Worm (Caenorhabditis elegans): Measurements from ENCODE around the gene cnc-5.

The cnc-5 gene

DNA sequence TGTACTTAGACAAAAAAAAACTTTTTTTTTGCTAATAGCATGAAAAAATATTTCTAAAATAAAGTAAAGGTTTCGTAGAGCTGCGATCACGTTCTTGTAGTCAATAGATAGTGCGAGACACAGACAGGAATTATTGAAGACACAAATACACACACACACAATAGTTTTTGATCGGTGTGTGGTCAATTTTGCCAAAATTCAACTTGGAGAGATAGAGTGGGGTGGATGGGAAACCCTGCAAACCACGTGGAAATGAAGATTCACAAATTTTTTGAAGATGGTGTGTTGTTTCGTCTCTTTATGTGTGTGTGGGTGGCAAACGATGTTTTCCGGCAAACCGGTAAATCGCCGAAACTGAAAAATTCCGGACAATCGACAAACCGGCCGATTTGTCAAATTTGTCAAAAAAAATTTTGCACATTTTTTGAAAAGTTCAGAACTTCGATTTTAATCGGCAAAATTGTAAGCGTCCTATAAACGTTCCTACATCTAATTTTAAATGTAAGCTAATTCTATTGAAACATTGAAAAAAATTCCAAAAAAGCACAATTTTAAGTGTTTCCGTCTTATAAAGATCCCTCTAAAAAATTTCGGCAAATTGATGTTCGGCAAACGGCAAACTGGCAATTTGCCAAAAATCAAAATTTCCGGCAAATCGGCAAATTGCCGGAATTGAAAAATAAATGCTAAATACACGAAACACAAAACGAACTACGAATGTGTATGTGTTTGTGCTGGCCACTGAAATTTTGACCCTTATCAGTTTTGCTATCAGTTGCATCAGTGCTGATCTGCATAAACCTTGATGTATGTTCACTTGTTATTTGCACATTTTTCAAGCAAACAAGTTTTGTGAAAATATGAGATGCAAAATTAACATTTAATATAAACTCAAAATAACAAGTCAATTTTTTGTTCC is 12.4 kb upstream of the cnc-5 start:
- TF ChIP-seq ref-1 (GFP tag; conservative IDR thresholded peaks at IDR 0.05) (no peak), cog-1 (tag; optimal IDR thresholded peaks at IDR 0.05) (no peak), tab-1 (GFP tag; IDR thresholded peaks at IDR 0.05) (no peak), T22C8.4 (GFP tag; IDR thresholded peaks at IDR 0.05) (no peak), flt-1 (GFP tag; IDR thresholded peaks at IDR 0.05) (no peak)

DNA sequence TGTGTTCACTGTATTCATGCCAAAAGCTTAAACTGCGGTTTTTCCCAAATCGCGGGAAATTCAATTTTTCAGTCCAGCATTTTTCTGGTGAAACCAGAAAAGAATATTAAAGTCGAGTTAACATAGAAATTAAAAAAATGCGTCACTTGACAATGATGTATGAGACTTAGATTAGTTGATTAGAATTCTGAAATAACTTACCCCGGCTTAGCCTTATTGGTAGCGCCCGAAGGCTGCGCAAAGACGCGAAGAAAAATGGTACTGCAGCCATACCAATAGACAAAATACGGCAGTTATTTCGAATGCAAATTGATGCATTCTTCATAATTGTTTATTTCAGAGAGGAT is 11.8 kb upstream of the cnc-5 start:
- TF ChIP-seq cog-1 (tag; optimal IDR thresholded peaks at IDR 0.05) = no peak
- TF ChIP-seq T22C8.4 (GFP tag; IDR thresholded peaks at IDR 0.05) = no peak
- no peak for TF ChIP-seq ref-1 (GFP tag; conservative IDR thresholded peaks at IDR 0.05)
- no peak for TF ChIP-seq klf-2 (GFP tag; conservative IDR thresholded peaks at IDR 0.05)
- TF ChIP-seq ztf-23 (GFP tag; IDR thresholded peaks at IDR 0.05) = no peak
- no peak for TF ChIP-seq med-1 (GFP tag; optimal IDR thresholded peaks at IDR 0.05; ENCODE audit: insufficient read depth)
- no peak for TF ChIP-seq tab-1 (GFP tag; IDR thresholded peaks at IDR 0.05)
- no peak for TF ChIP-seq flt-1 (GFP tag; IDR thresholded peaks at IDR 0.05)
- TF ChIP-seq ztf-29 (GFP tag; IDR thresholded peaks at IDR 0.05) = no peak

DNA sequence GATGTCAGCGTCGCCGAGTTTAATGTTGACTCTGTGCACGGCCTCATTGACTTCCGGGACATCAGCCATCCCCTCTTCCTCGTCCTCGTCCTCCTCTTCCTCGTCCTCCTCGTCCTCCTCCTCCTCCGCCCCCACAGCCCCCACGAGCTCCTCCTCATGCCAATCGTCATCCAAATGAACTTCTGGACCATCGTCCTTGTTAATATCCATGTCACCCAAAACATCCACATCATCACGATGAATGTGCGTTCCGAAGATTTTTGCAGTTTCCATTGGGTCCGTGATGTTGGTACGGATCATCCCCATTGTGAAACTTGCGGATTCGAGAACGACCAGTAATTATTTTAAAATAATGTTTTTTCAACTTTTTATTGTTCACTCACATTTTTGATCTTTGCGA is 10.8 kb upstream of the cnc-5 start:
- TF ChIP-seq cog-1 (tag; optimal IDR thresholded peaks at IDR 0.05) (no peak), ztf-29 (GFP tag; IDR thresholded peaks at IDR 0.05) (no peak), ztf-23 (GFP tag; IDR thresholded peaks at IDR 0.05) (no peak), med-1 (GFP tag; optimal IDR thresholded peaks at IDR 0.05; ENCODE audit: insufficient read depth) (no peak), T22C8.4 (GFP tag; IDR thresholded peaks at IDR 0.05) (no peak), klf-2 (GFP tag; conservative IDR thresholded peaks at IDR 0.05) (no peak), flt-1 (GFP tag; IDR thresholded peaks at IDR 0.05) (no peak), ref-1 (GFP tag; conservative IDR thresholded peaks at IDR 0.05) (no peak), tab-1 (GFP tag; IDR thresholded peaks at IDR 0.05) (no peak)

DNA sequence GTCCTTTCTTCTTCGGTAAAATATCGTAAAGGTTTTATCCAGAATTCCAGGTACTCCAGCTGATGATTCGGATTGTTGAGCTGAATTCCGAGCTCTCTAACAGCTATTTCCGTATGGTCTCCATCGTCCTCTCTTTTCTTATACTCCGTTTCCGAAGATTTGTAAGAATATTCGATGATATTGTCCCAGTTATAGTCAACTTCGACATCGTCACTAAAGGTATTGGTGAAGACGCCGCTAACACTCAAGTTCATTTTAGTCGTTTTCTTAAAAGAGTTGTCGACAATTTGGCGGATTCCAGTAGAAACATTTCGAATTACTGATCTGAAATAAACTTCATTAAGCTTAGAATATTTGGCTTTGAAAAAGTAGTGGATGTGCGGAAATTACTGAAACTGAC is 10.1 kb upstream of the cnc-5 start:
- TF ChIP-seq med-1 (GFP tag; optimal IDR thresholded peaks at IDR 0.05; ENCODE audit: insufficient read depth) = no peak
- no peak for TF ChIP-seq tab-1 (GFP tag; IDR thresholded peaks at IDR 0.05)
- TF ChIP-seq ztf-23 (GFP tag; IDR thresholded peaks at IDR 0.05) = no peak
- TF ChIP-seq flt-1 (GFP tag; IDR thresholded peaks at IDR 0.05) = no peak
- no peak for TF ChIP-seq klf-2 (GFP tag; conservative IDR thresholded peaks at IDR 0.05)
- no peak for TF ChIP-seq cog-1 (tag; optimal IDR thresholded peaks at IDR 0.05)
- no peak for TF ChIP-seq T22C8.4 (GFP tag; IDR thresholded peaks at IDR 0.05)
- no peak for TF ChIP-seq ref-1 (GFP tag; conservative IDR thresholded peaks at IDR 0.05)
- TF ChIP-seq ztf-29 (GFP tag; IDR thresholded peaks at IDR 0.05) = no peak

DNA sequence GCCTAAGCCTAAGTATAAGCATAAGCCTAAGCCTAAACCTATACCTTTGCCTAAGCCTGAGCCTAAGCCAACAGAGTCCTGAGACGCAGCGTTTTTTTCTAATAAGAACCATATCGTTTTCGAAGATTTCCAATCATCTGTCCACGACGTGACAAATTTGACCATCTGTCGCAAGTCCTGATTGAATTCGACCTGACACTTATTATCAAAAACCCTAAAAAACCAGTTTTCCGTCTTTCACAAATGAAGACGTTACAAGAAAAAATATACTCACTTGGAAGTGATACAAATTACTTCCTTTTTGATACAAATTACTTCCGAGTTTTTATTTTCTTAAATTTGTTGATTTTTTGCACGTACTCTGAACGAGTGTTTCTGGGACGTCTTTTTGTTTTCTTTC is 7.0 kb upstream of the cnc-5 start:
- TF ChIP-seq ztf-23 (GFP tag; IDR thresholded peaks at IDR 0.05) (no peak), klf-2 (GFP tag; conservative IDR thresholded peaks at IDR 0.05) (no peak), med-1 (GFP tag; optimal IDR thresholded peaks at IDR 0.05; ENCODE audit: insufficient read depth) (no peak), T22C8.4 (GFP tag; IDR thresholded peaks at IDR 0.05) (no peak), tab-1 (GFP tag; IDR thresholded peaks at IDR 0.05) (no peak), ztf-29 (GFP tag; IDR thresholded peaks at IDR 0.05) (no peak), ref-1 (GFP tag; conservative IDR thresholded peaks at IDR 0.05) (no peak), cog-1 (tag; optimal IDR thresholded peaks at IDR 0.05) (no peak), flt-1 (GFP tag; IDR thresholded peaks at IDR 0.05) (no peak)

DNA sequence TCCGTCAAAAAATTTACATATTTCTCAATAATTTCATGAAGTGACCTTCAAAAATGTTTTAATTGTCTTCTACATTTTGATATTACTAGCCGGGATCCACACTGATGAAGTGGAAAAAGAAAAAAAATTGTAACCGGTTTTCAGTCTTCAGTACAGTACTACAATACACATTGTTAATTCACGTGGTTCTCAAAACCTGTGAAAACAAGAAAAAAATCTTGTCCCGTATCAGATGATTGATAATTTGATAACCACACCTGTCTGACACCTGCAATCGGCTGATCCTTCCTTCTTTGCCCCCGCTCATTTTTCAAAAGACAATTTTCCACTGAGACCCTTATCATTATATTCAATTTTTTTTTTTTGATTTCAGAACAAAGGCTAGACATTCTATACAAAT is 6.3 kb upstream of the cnc-5 start, which contains the start of gene R09B5.11:
TSS of gene R09B5.11 (plus strand) at position 374 of the 400 bp plus-strand sequence.
- no peak for TF ChIP-seq T22C8.4 (GFP tag; IDR thresholded peaks at IDR 0.05)
- no peak for TF ChIP-seq flt-1 (GFP tag; IDR thresholded peaks at IDR 0.05)
- TF ChIP-seq tab-1 (GFP tag; IDR thresholded peaks at IDR 0.05) = no peak
- TF ChIP-seq cog-1 (tag; optimal IDR thresholded peaks at IDR 0.05) = no peak
- no peak for TF ChIP-seq klf-2 (GFP tag; conservative IDR thresholded peaks at IDR 0.05)
- no peak for TF ChIP-seq ref-1 (GFP tag; conservative IDR thresholded peaks at IDR 0.05)
- TF ChIP-seq med-1 (GFP tag; optimal IDR thresholded peaks at IDR 0.05; ENCODE audit: insufficient read depth) = no peak
- TF ChIP-seq ztf-23 (GFP tag; IDR thresholded peaks at IDR 0.05) = no peak
- TF ChIP-seq ztf-29 (GFP tag; IDR thresholded peaks at IDR 0.05) = no peak

DNA sequence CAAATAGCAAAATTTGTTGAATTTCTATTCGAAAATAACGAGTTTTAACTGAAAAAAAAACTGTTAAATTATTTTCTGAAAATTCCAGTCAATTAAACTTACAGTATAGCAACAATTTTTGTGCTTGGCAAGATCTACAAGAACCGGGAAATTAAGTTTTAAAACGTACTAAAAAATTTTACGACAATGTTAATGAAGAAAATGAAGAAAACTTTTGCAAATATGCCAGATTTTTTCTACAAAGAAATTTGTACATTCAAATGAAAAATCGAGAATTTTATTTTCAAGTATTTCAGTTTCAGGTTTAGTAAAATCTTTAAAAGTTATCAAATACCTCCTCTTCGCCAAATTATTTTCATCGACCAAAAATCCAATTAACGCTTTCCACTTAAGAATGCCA is 3.1 kb upstream of the cnc-5 start, which contains the start of gene cnc-11:
TSS of gene cnc-11 (plus strand) at position 301 of the 400 bp plus-strand sequence.
- TF ChIP-seq med-1 (GFP tag; optimal IDR thresholded peaks at IDR 0.05; ENCODE audit: insufficient read depth) (no peak), tab-1 (GFP tag; IDR thresholded peaks at IDR 0.05) (no peak), ztf-29 (GFP tag; IDR thresholded peaks at IDR 0.05) (no peak), cog-1 (tag; optimal IDR thresholded peaks at IDR 0.05) (no peak), ref-1 (GFP tag; conservative IDR thresholded peaks at IDR 0.05) (no peak), klf-2 (GFP tag; conservative IDR thresholded peaks at IDR 0.05) (no peak), flt-1 (GFP tag; IDR thresholded peaks at IDR 0.05) (no peak), T22C8.4 (GFP tag; IDR thresholded peaks at IDR 0.05) (no peak), ztf-23 (GFP tag; IDR thresholded peaks at IDR 0.05) (no peak)

DNA sequence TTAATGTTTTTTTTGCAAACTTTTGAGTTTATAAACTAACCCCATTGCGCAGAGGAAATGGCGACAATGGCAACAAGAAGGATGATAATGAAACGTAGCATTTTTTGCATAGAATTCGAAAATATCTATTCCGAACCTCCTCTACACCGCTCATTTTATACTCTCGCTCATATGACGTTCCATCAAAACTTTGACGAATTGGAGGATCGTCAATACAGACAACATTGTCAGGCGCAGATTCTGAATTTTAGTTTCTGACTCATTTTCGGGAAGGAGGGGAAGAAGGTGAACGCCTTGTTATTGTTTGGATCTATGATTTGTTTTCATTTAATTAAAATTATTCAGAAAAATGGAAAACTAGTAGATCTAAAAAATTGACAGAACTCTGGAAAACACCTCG is 1.0 kb upstream of the cnc-5 start, which contains the start of gene cnc-1:
TSS of gene cnc-1 (minus strand) at position 101 of the 400 bp plus-strand sequence.
- TF ChIP-seq flt-1 (GFP tag; IDR thresholded peaks at IDR 0.05) (no peak), ref-1 (GFP tag; conservative IDR thresholded peaks at IDR 0.05) (no peak), tab-1 (GFP tag; IDR thresholded peaks at IDR 0.05) (no peak), klf-2 (GFP tag; conservative IDR thresholded peaks at IDR 0.05) (no peak), ztf-23 (GFP tag; IDR thresholded peaks at IDR 0.05) (no peak), cog-1 (tag; optimal IDR thresholded peaks at IDR 0.05) (no peak), ztf-29 (GFP tag; IDR thresholded peaks at IDR 0.05) (no peak), med-1 (GFP tag; optimal IDR thresholded peaks at IDR 0.05; ENCODE audit: insufficient read depth) (no peak), T22C8.4 (GFP tag; IDR thresholded peaks at IDR 0.05) (no peak)

DNA sequence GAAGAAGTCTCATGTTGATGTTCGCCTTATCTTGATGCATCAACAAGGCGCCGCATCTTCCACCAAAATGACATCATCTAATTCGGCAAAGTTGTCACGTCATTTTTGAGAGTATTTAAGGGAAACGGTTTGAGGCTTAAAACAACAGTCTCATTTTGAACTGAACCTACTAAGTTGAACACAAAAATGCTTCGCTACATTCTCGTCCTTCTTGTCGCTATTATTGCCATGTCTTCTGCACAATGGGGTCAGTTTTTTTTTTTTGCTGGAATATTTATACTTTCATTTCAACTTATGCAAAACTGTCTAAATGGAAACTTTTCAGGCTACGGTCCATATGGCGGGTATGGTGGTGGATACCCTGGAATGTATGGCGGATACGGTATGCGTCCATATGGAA is 1.9 kb downstream of the cnc-5 start, which contains the start of gene cnc-4:
TSS of gene cnc-4 (plus strand) at position 117 of the 400 bp plus-strand sequence.
- TF ChIP-seq klf-2 (GFP tag; conservative IDR thresholded peaks at IDR 0.05) (no peak), tab-1 (GFP tag; IDR thresholded peaks at IDR 0.05) (no peak), ztf-23 (GFP tag; IDR thresholded peaks at IDR 0.05) (no peak), med-1 (GFP tag; optimal IDR thresholded peaks at IDR 0.05; ENCODE audit: insufficient read depth) (no peak), flt-1 (GFP tag; IDR thresholded peaks at IDR 0.05) (no peak), ztf-29 (GFP tag; IDR thresholded peaks at IDR 0.05) (no peak), ref-1 (GFP tag; conservative IDR thresholded peaks at IDR 0.05) (no peak), T22C8.4 (GFP tag; IDR thresholded peaks at IDR 0.05) (no peak), cog-1 (tag; optimal IDR thresholded peaks at IDR 0.05) (no peak)
